Fruit fly (Drosophila melanogaster): ENCODE measurements around the gene eIF3a.

Gene eIF3a

DNA sequence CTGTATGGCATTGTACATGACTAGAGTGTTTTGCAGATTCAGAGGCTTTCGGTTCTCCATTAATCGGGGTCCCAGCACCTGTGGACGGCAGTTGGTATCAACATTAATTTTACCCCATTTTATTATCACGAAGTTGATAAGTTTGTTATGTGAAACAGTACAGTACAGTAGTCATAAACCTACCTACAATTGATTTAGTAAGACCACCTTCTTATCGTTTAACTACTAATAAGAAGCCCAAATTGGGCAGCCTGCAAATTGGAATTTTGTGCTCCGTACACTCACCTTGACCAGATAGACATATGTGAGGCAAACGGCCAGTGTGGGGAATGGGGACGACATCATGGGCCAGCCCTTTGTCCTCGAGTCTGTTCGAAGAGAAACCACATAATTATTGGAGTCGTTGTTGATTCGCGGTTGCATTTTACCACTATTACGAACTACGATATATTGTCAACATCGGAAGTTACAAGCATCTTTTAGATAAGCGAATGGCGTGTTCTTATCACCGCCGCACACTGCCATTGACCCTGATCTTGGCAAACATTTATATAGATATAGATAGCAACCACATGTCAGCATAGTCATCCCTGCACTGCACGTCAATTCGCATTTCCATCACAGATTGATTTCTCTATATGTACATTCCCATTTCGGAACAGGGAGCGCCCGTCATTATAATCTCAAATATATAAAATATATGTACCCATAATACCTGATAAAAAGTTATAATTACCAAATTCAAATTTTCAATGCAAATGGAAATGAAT lies 12.9 kb upstream of the eIF3a start:
- TF ChIP-seq mirr (GFP tag; optimal IDR thresholded peaks at IDR 0.05) (peak; percentile 83), sd (tag; optimal IDR thresholded peaks at IDR 0.05) (peak; percentile 39), fd102C (GFP tag; optimal IDR thresholded peaks at IDR 0.05) (no peak), slp2 (GFP tag; optimal IDR thresholded peaks at IDR 0.05) (no peak), CG15601 (tag; optimal IDR thresholded peaks at IDR 0.05) (no peak), gsb (GFP tag; IDR thresholded peaks at IDR 0.05) (no peak), gro (GFP tag; optimal IDR thresholded peaks at IDR 0.05) (no peak), CG12071 (GFP tag; optimal IDR thresholded peaks at IDR 0.05) (no peak), crp (GFP tag; optimal IDR thresholded peaks at IDR 0.05) (no peak), lab (GFP tag; optimal IDR thresholded peaks at IDR 0.05) (no peak), CG3163 (GFP tag; optimal IDR thresholded peaks at IDR 0.05) (no peak), wdn (GFP tag; IDR thresholded peaks at IDR 0.05) (no peak), CG11723 (GFP tag; optimal IDR thresholded peaks at IDR 0.05) (no peak), Optix (GFP tag; IDR thresholded peaks at IDR 0.05) (no peak), ham (GFP tag; IDR thresholded peaks at IDR 0.05) (no peak), CG8089 (GFP tag; optimal IDR thresholded peaks at IDR 0.05) (no peak), Max (GFP tag; optimal IDR thresholded peaks at IDR 0.05) (no peak), ems (GFP tag; optimal IDR thresholded peaks at IDR 0.05) (no peak), CG13624 (GFP tag; optimal IDR thresholded peaks at IDR 0.05) (no peak), so (GFP tag; IDR thresholded peaks at IDR 0.05) (no peak), Med (GFP tag) (peak; percentile 33), bab2 (GFP tag; optimal IDR thresholded peaks at IDR 0.05) (no peak), exex (tag; optimal IDR thresholded peaks at IDR 0.05) (peak; percentile 83), CG2678 (tag; optimal IDR thresholded peaks at IDR 0.05) (no peak), CG18619 (GFP tag; optimal IDR thresholded peaks at IDR 0.05) (no peak), Eip74EF (GFP tag; optimal IDR thresholded peaks at IDR 0.05) (no peak), CG6683 (GFP tag; optimal IDR thresholded peaks at IDR 0.05) (no peak), CG17612 (GFP tag; IDR thresholded peaks at IDR 0.05) (no peak), C15 (GFP tag; IDR thresholded peaks at IDR 0.05) (no peak), chinmo (GFP tag; IDR thresholded peaks at IDR 0.05; ENCODE audit: partially characterized antibody) (0 out of 4 replicates have a peak, but pooled peaks have one; percentile 24), CG34376 (GFP tag; optimal IDR thresholded peaks at IDR 0.05) (peak; percentile 2), sug (tag; optimal IDR thresholded peaks at IDR 0.05) (peak; percentile 43), Pdp1 (GFP tag; optimal IDR thresholded peaks at IDR 0.05) (peak in 1 of 2 experiments; percentile 39), CG15479 (GFP tag; optimal IDR thresholded peaks at IDR 0.05) (peak; percentile 12), CG9727 (GFP tag; optimal IDR thresholded peaks at IDR 0.05) (no peak)

DNA sequence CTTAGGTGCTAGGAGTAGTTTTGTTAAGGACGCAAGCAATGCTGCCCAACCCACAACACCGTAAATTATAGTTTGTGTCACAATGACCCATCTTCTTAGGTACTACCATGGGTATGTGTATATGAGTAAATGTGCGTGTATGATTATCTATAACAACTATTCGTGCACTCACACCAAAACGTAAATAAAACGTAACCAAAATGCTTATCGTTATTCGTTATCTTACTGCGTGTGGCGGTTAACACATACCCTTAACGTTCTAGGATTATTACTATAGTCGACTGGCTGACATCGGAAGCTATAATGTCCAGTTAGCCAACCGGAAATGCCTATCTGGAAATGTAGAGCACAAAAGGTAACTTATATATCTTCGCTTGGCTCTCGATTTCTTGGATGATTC lies 11.4 kb upstream of the eIF3a start:
- TF ChIP-seq CG6654 (GFP tag; optimal IDR thresholded peaks at IDR 0.05) = no peak
- peak; percentile 69 for TF ChIP-seq tna (GFP tag; IDR thresholded peaks at IDR 0.05; ENCODE audit: partially characterized antibody)
- no peak for TF ChIP-seq Dip3 (GFP tag; optimal IDR thresholded peaks at IDR 0.05)
- no peak for TF ChIP-seq BtbVII (GFP tag; optimal IDR thresholded peaks at IDR 0.05)
- peak; percentile 74 for TF ChIP-seq CG9437 (GFP tag; optimal IDR thresholded peaks at IDR 0.05)
- peak; percentile 35 for TF ChIP-seq cg (GFP tag; optimal IDR thresholded peaks at IDR 0.05)
- TF ChIP-seq CG14860 (GFP tag; IDR thresholded peaks at IDR 0.05; ENCODE audit: partially characterized antibody) = peak; percentile 37; the same call in 1 of the 3 replicates
- TF ChIP-seq CG6791 (GFP tag; IDR thresholded peaks at IDR 0.05; ENCODE audit: partially characterized antibody) = no peak
- peak; percentile 51; the same call in 1 of the 2 replicates for TF ChIP-seq bbx (GFP tag; IDR thresholded peaks at IDR 0.05; ENCODE audit: partially characterized antibody)
- TF ChIP-seq exex (tag; optimal IDR thresholded peaks at IDR 0.05) = peak; percentile 57
- TF ChIP-seq hth (optimal IDR thresholded peaks at IDR 0.05) = no peak
- 0 out of 2 replicates have a peak, but pooled peaks have one; percentile 36 for TF ChIP-seq GATAe (GFP tag; conservative IDR thresholded peaks at IDR 0.05)
- TF ChIP-seq CG13287 (GFP tag; IDR thresholded peaks at IDR 0.05; ENCODE audit: partially characterized antibody) = peak; percentile 8; the same call in 1 of the 2 replicates
- TF ChIP-seq sug (tag; optimal IDR thresholded peaks at IDR 0.05) = peak; percentile 16
- no peak for TF ChIP-seq Dll (GFP tag; IDR thresholded peaks at IDR 0.05; ENCODE audit: partially characterized antibody)
- TF ChIP-seq Hey (tag; optimal IDR thresholded peaks at IDR 0.05) = peak; percentile 98

All from whole organism, embryonic.